Fruit fly (Drosophila melanogaster) whole organism, embryonic: ENCODE data around the gene CG13064.

Experiments
- Atf6 ChIP-seq: fragments of 200-800 bp; sonication (Bioruptor generic); IDR thresholded peaks from 2 replicates; pipeline ENCODE4 v1.3.6; 2022; ENCODE audit warnings: missing biosample characterization, missing genetic modification characterization
- Awh ChIP-seq: fragments of 200-800 bp; sonication (Bioruptor generic); IDR thresholded peaks from 2 replicates; pipeline ENCODE4, ENCODE4 v1.3.6; 2022; ENCODE audit warnings: missing biosample characterization, missing genetic modification characterization
- CG10209 ChIP-seq: fragments of 200-800 bp; sonication (Bioruptor generic); optimal IDR thresholded peaks from 3 replicates; lab custom pipeline; 2017; ENCODE audit warnings: missing biosample characterization, mild to moderate bottlenecking, missing genetic modification characterization, missing genetic modification reagents
- CG10959 ChIP-seq: fragments of 200-800 bp; sonication (Bioruptor generic); IDR thresholded peaks from 2 replicates; pipeline ENCODE4 v1.3.6; 2022; ENCODE audit warnings: missing biosample characterization, missing genetic modification characterization
- CG1233 ChIP-seq: fragments of 200-800 bp; sonication (Bioruptor generic); optimal IDR thresholded peaks from 4 replicates; lab custom pipeline; 2018; ENCODE audit warnings: missing biosample characterization, mild to moderate bottlenecking, missing genetic modification characterization
- CG12769 ChIP-seq: fragments of 200-800 bp; sonication (Bioruptor generic); optimal IDR thresholded peaks from 2 replicates; lab custom pipeline; 2019; ENCODE audit warnings: missing biosample characterization, mild to moderate bottlenecking, missing genetic modification characterization, moderate library complexity
- CG15269 ChIP-seq: fragments of 200-800 bp; sonication (Bioruptor generic); optimal IDR thresholded peaks from 2 replicates; lab custom pipeline; 2018; ENCODE audit warnings: missing biosample characterization, mild to moderate bottlenecking, missing genetic modification characterization, moderate library complexity
- CG15479 ChIP-seq: fragments of 200-800 bp; sonication (Bioruptor generic); optimal IDR thresholded peaks from 3 replicates; lab custom pipeline; 2019; ENCODE audit warnings: missing biosample characterization, mild to moderate bottlenecking, missing genetic modification characterization, moderate library complexity
- CG15514 ChIP-seq: fragments of 200-800 bp; sonication (Bioruptor generic); optimal IDR thresholded peaks from 3 replicates; lab custom pipeline; 2017; ENCODE audit warnings: missing biosample characterization, missing genetic modification characterization, mild to moderate bottlenecking, moderate library complexity, missing genetic modification reagents
- CG17385 ChIP-seq: fragments of 200-800 bp; sonication (Bioruptor generic); optimal IDR thresholded peaks from 3 replicates; lab custom pipeline; 2018; ENCODE audit warnings: missing biosample characterization, mild to moderate bottlenecking, missing genetic modification characterization
- CG18262 ChIP-seq: fragments of 200-800 bp; optimal IDR thresholded peaks from 3 replicates; lab custom pipeline; 2019; ENCODE audit warnings: missing biosample characterization, mild to moderate bottlenecking, missing genetic modification characterization, moderate library complexity
- CG2116 ChIP-seq: fragments of 200-800 bp; sonication (Bioruptor generic); optimal IDR thresholded peaks from 3 replicates; lab custom pipeline; 2018; ENCODE audit warnings: missing biosample characterization, mild to moderate bottlenecking, missing genetic modification characterization
- CG31224 ChIP-seq: fragments of 200-800 bp; sonication (Bioruptor generic); IDR thresholded peaks from 2 replicates; pipeline ENCODE4 v1.3.6; 2022; ENCODE audit warnings: missing biosample characterization, missing genetic modification characterization
- CG33213 ChIP-seq: fragments of 200-800 bp; sonication (Bioruptor generic); optimal IDR thresholded peaks from 3 replicates; lab custom pipeline; 2016; ENCODE audit warnings: missing biosample characterization, missing genetic modification characterization
- CG34376 ChIP-seq: fragments of 200-800 bp; sonication (Bioruptor generic); optimal IDR thresholded peaks from 2 replicates; lab custom pipeline; 2018; ENCODE audit warnings: missing biosample characterization, mild to moderate bottlenecking, missing genetic modification characterization
- CG3847 ChIP-seq: fragments of 200-800 bp; sonication (Bioruptor generic); IDR thresholded peaks from 2 replicates; pipeline ENCODE4 v1.3.6; 2022; ENCODE audit warnings: missing biosample characterization, missing genetic modification characterization
- CG3995 ChIP-seq: fragments of 200-800 bp; sonication (Bioruptor generic); optimal IDR thresholded peaks from 3 replicates; lab custom pipeline; 2016; ENCODE audit warnings: missing biosample characterization, missing genetic modification characterization
- CG6654 ChIP-seq: fragments of 200-800 bp; sonication (Bioruptor generic); optimal IDR thresholded peaks from 2 replicates; lab custom pipeline; 2017; ENCODE audit warnings: missing biosample characterization, mild to moderate bottlenecking, missing genetic modification characterization
- CG7556 ChIP-seq: fragments of 200-800 bp; sonication (Bioruptor generic); optimal IDR thresholded peaks from 2 replicates; lab custom pipeline; 2017; ENCODE audit warnings: missing biosample characterization, mild to moderate bottlenecking, missing genetic modification characterization
- CG8089 ChIP-seq: fragments of 200-800 bp; sonication (Bioruptor generic); optimal IDR thresholded peaks from 3 replicates; lab custom pipeline; 2016; ENCODE audit warnings: missing biosample characterization, missing genetic modification characterization
- CrebB ChIP-seq: fragments of 200-800 bp; sonication (Bioruptor generic); optimal IDR thresholded peaks from 3 replicates; lab custom pipeline; 2018; ENCODE audit warnings: missing biosample characterization, mild to moderate bottlenecking, missing genetic modification characterization
- Dp ChIP-seq: fragments of 200-800 bp; sonication (Bioruptor generic); optimal IDR thresholded peaks from 2 replicates; lab custom pipeline; 2018; ENCODE audit warnings: missing biosample characterization, mild to moderate bottlenecking, missing genetic modification characterization, moderate library complexity
- Drgx ChIP-seq: fragments of 200-800 bp; sonication (Bioruptor generic); IDR thresholded peaks from 2 replicates; pipeline ENCODE4 v1.3.6; 2022; ENCODE audit warnings: missing biosample characterization, missing genetic modification characterization
- HmgZ ChIP-seq: fragments of 200-800 bp; sonication (Bioruptor generic); optimal IDR thresholded peaks from 2 replicates; lab custom pipeline; 2018; ENCODE audit warnings: missing biosample characterization, mild to moderate bottlenecking, missing genetic modification characterization
- Hr78 ChIP-seq, 2 experiments: fragments of 200-800 bp in 1 of 2; fragments of >200 bp in 1 of 2; sonication (Bioruptor generic) in 1 of 2; optimal IDR thresholded peaks; 2 replicates each; lab custom pipeline; 2017 to 2019; ENCODE audit warnings: missing biosample characterization in 2 of 2, missing genetic modification characterization in 2 of 2, mild to moderate bottlenecking in 1 of 2, moderate library complexity in 1 of 2
- Scr ChIP-seq: fragments of 200-800 bp; sonication (Bioruptor generic); IDR thresholded peaks from 2 replicates; pipeline ENCODE4 v1.3.6; 2022; ENCODE audit warnings: missing biosample characterization, missing genetic modification characterization; ENCODE audit not compliant: partially characterized antibody
- Six4 ChIP-seq: fragments of 200-800 bp; sonication (Bioruptor generic); optimal IDR thresholded peaks from 2 replicates; lab custom pipeline; 2016; ENCODE audit warnings: missing biosample characterization, missing genetic modification characterization
- abd-A ChIP-seq: fragments of 200-800 bp; sonication (Bioruptor generic); optimal IDR thresholded peaks from 3 replicates; lab custom pipeline; 2019; ENCODE audit warnings: missing biosample characterization, mild to moderate bottlenecking, missing genetic modification characterization, moderate library complexity
- ac ChIP-seq: fragments of 200-800 bp; sonication (Bioruptor generic); optimal IDR thresholded peaks from 3 replicates; lab custom pipeline; 2017; ENCODE audit warnings: missing biosample characterization, mild to moderate bottlenecking, missing genetic modification characterization
- ash1 ChIP-seq: fragments of 200-800 bp; sonication (Bioruptor generic); optimal IDR thresholded peaks from 2 replicates; lab custom pipeline; 2018; ENCODE audit warnings: missing biosample characterization, mild to moderate bottlenecking, missing genetic modification characterization
- bbx ChIP-seq: fragments of 200-800 bp; sonication (Bioruptor generic); IDR thresholded peaks from 2 replicates; pipeline ENCODE4 v1.3.6; 2022; ENCODE audit warnings: missing biosample characterization, missing genetic modification characterization; ENCODE audit not compliant: partially characterized antibody
- br ChIP-seq: fragments of >200 bp; optimal IDR thresholded peaks from 2 replicates; lab custom pipeline; 2017
- chif ChIP-seq, 2 experiments: fragments of 200-800 bp; sonication (Bioruptor generic); optimal IDR thresholded peaks; 3 replicates each; lab custom pipeline; 2016; ENCODE audit warnings: missing biosample characterization in 2 of 2, missing genetic modification characterization in 2 of 2
- chinmo ChIP-seq: fragments of 200-800 bp; sonication (Bioruptor generic); IDR thresholded peaks from 4 replicates; pipeline ENCODE4 v1.3.6; 2022; ENCODE audit warnings: missing biosample characterization, missing genetic modification characterization; ENCODE audit not compliant: partially characterized antibody
- gcm2 ChIP-seq: fragments of 200-800 bp; sonication (Bioruptor generic); optimal IDR thresholded peaks from 2 replicates; lab custom pipeline; 2016; ENCODE audit warnings: missing biosample characterization, missing genetic modification characterization
- gem ChIP-seq: fragments of 200-800 bp; sonication (Bioruptor generic); optimal IDR thresholded peaks from 2 replicates; lab custom pipeline; 2019; ENCODE audit warnings: missing biosample characterization, mild to moderate bottlenecking, missing genetic modification characterization, moderate library complexity
- gro ChIP-seq: fragments of 200-800 bp; sonication (Bioruptor generic); optimal IDR thresholded peaks from 2 replicates; lab custom pipeline; 2016; ENCODE audit warnings: missing biosample characterization, missing genetic modification characterization
- kay ChIP-seq: fragments of 200-800 bp; sonication (Bioruptor generic); optimal IDR thresholded peaks from 2 replicates; lab custom pipeline; 2016; ENCODE audit warnings: missing biosample characterization, missing genetic modification characterization
- nom ChIP-seq: fragments of 200-800 bp; sonication (Bioruptor generic); optimal IDR thresholded peaks from 2 replicates; lab custom pipeline; 2017; ENCODE audit warnings: missing biosample characterization, missing genetic modification characterization, mild to moderate bottlenecking, moderate library complexity, missing genetic modification reagents
- oc ChIP-seq: fragments of 200-800 bp; sonication (Bioruptor generic); optimal IDR thresholded peaks from 2 replicates; lab custom pipeline; 2018; ENCODE audit warnings: missing biosample characterization, mild to moderate bottlenecking, missing genetic modification characterization, moderate library complexity
- phol ChIP-seq: fragments of 200-800 bp; sonication (Bioruptor generic); optimal IDR thresholded peaks from 3 replicates; lab custom pipeline; 2018; ENCODE audit warnings: missing biosample characterization, mild to moderate bottlenecking, missing genetic modification characterization, moderate library complexity
- pros ChIP-seq: fragments of 200-800 bp; sonication (Bioruptor generic); optimal IDR thresholded peaks from 3 replicates; lab custom pipeline; 2019; ENCODE audit warnings: missing biosample characterization, mild to moderate bottlenecking, missing genetic modification characterization, moderate library complexity
- sens ChIP-seq: fragments of 200-800 bp; sonication (Bioruptor generic); peaks from one replicate; lab custom pipeline; 2016; ENCODE audit warnings: missing biosample characterization, missing genetic modification characterization
- sens-2 ChIP-seq: fragments of 200-800 bp; sonication (Bioruptor generic); IDR thresholded peaks from 2 replicates; pipeline ENCODE4 v1.3.6; 2022; ENCODE audit warnings: missing biosample characterization, missing genetic modification characterization
- sna ChIP-seq: fragments of 200-800 bp; sonication (Bioruptor generic); IDR thresholded peaks from 2 replicates; pipeline ENCODE4 v1.3.6; 2022; ENCODE audit warnings: missing biosample characterization, missing genetic modification characterization; ENCODE audit not compliant: partially characterized antibody
- sug ChIP-seq: fragments of 200-800 bp; optimal IDR thresholded peaks from 2 replicates; lab custom pipeline; 2019; ENCODE audit warnings: missing biosample characterization, mild to moderate bottlenecking, missing genetic modification characterization, moderate library complexity
- ttk ChIP-seq: fragments of 200-800 bp; sonication (Bioruptor generic); IDR thresholded peaks from 2 replicates; pipeline ENCODE4 v2.1.2; 2022; ENCODE audit warnings: missing biosample characterization, missing genetic modification characterization
- z ChIP-seq: fragments of 200-800 bp; sonication (Bioruptor generic); IDR thresholded peaks from 3 replicates; pipeline ENCODE4 v1.3.6; 2022; ENCODE audit warnings: missing biosample characterization, missing genetic modification characterization

Gene CG13064

dm6 chr3L:16279987-16280454, at the start of gene CG13064:
CG13064 (plus strand) TSS chr3L:16280404.
- TF ChIP-seq Hr78 (GFP tag; optimal IDR thresholded peaks at IDR 0.05; lab: Kevin White, UChicago) = peak in 1 of 2 experiments; percentile 87
- peak; percentile 19; the same call in 1 of the 2 replicates for TF ChIP-seq Awh (GFP tag; lab: Robert Waterston, UW)
- TF ChIP-seq Drgx (GFP tag; lab: Robert Waterston, UW) = no peak
- TF ChIP-seq CG15479 (GFP tag; lab: Kevin White, UChicago) = no peak
- TF ChIP-seq oc (tag; lab: Kevin White, UChicago) = peak; percentile 56
- TF ChIP-seq nom (GFP tag; lab: Kevin White, UChicago) = peak; percentile 8
- peak; percentile 50 for TF ChIP-seq CG12769 (tag; lab: Kevin White, UChicago)
- peak; percentile 75 for TF ChIP-seq abd-A (tag; lab: Kevin White, UChicago)
- TF ChIP-seq chinmo = 0 out of 4 replicates have a peak, but pooled peaks have one; percentile 65
- TF ChIP-seq CG15269 (tag; lab: Kevin White, UChicago) = peak; percentile 27

- TF ChIP-seq Six4 (GFP tag; lab: Kevin White, UChicago) (no peak), CG15514 (GFP tag; lab: Kevin White, UChicago) (peak; percentile 53), br (lab: Kevin White, UChicago) (no peak), gem (tag; lab: Kevin White, UChicago) (no peak), sna (GFP tag; lab: Robert Waterston, UW) (0 out of 2 replicates have a peak, but pooled peaks have one; percentile 29), CG18262 (tag; lab: Kevin White, UChicago) (no peak), Atf6 (no peak), phol (tag; lab: Kevin White, UChicago) (peak; percentile 65), CG7556 (GFP tag; lab: Kevin White, UChicago) (no peak), CG33213 (peak; percentile 16), CG3847 (GFP tag; lab: Robert Waterston, UW) (peak; percentile 35; the same call in 1 of the 2 replicates), ttk (GFP tag; lab: Robert Waterston, UW) (no peak), CG31224 (GFP tag; lab: Robert Waterston, UW) (no peak), gro (peak; percentile 52), z (GFP tag; lab: Robert Waterston, UW) (no peak), CG17385 (GFP tag; lab: Kevin White, UChicago) (peak; percentile 99), kay (GFP tag; lab: Kevin White, UChicago) (no peak), CG8089 (GFP tag; lab: Kevin White, UChicago) (no peak), chif (GFP tag; optimal IDR thresholded peaks at IDR 0.05; lab: Kevin White, UChicago) (peak in 1 of 2 experiments; percentile 13), Scr (GFP tag; lab: Robert Waterston, UW) (peak; percentile 46), sens-2 (GFP tag; lab: Robert Waterston, UW) (no peak), HmgZ (tag; lab: Kevin White, UChicago) (peak; percentile 77), CrebB (tag; lab: Kevin White, UChicago) (no peak), pros (no peak), CG34376 (GFP tag; lab: Kevin White, UChicago) (no peak), CG1233 (GFP tag; lab: Kevin White, UChicago) (no peak), CG10209 (GFP tag; lab: Kevin White, UChicago) (no peak), Dp (GFP tag; lab: Kevin White, UChicago) (peak; percentile 38), CG6654 (GFP tag; lab: Kevin White, UChicago) (no peak), sens (GFP tag; lab: Kevin White, UChicago) (peak; percentile 84), sug (peak; percentile 27), CG3995 (peak; percentile 69), ash1 (no peak), gcm2 (GFP tag; lab: Kevin White, UChicago) (no peak), ac (GFP tag; lab: Kevin White, UChicago) (no peak), bbx (GFP tag; lab: Robert Waterston, UW) (0 out of 2 replicates have a peak, but pooled peaks have one; percentile 28), CG10959 (GFP tag; lab: Robert Waterston, UW) (peak; percentile 33; the same call in 1 of the 2 replicates), Hr78 (GFP tag; optimal IDR thresholded peaks at IDR 0.05; lab: Kevin White, UChicago) (no peak), CG2116 (GFP tag; lab: Kevin White, UChicago) (peak; percentile 18)
Measured at dm6 chr3L:16231857-16232256, 48.3 kb upstream of the CG13064 start, which contains the start of the genes PDCD-5 and MED10. PDCD-5 (minus strand) TSS chr3L:16232038. MED10 (plus strand) TSS chr3L:16232084.
